Fruit fly (Drosophila melanogaster) whole organism, embryonic: ENCODE data around the gene CG43064.

Experiments used
- Atf6 ChIP-seq: fragments of 200-800 bp; sonication (Bioruptor generic); IDR thresholded peaks from 2 replicates; pipeline ENCODE4 v1.3.6; 2022; ENCODE audit warnings: missing biosample characterization, missing genetic modification characterization
- Blimp-1 ChIP-seq: fragments of 200-800 bp; sonication (Bioruptor generic); optimal IDR thresholded peaks from 3 replicates; lab custom pipeline; 2018; ENCODE audit warnings: missing biosample characterization, missing genetic modification characterization, mild to moderate bottlenecking, moderate library complexity, missing genetic modification reagents
- CG12391 ChIP-seq: fragments of 200-800 bp; sonication (Bioruptor generic); optimal IDR thresholded peaks from 3 replicates; lab custom pipeline; 2018; ENCODE audit warnings: missing biosample characterization, mild to moderate bottlenecking, missing genetic modification characterization, moderate library complexity
- CG13287 ChIP-seq: fragments of 200-800 bp; sonication (Bioruptor generic); IDR thresholded peaks from 2 replicates; pipeline ENCODE4 v1.3.6; 2022; ENCODE audit warnings: missing biosample characterization, missing genetic modification characterization; ENCODE audit not compliant: partially characterized antibody
- CG13775 ChIP-seq: fragments of 200-800 bp; sonication (Bioruptor generic); optimal IDR thresholded peaks from 3 replicates; lab custom pipeline; 2017; ENCODE audit warnings: missing biosample characterization, mild to moderate bottlenecking, missing genetic modification characterization
- CG15479 ChIP-seq: fragments of 200-800 bp; sonication (Bioruptor generic); optimal IDR thresholded peaks from 3 replicates; lab custom pipeline; 2019; ENCODE audit warnings: missing biosample characterization, mild to moderate bottlenecking, missing genetic modification characterization, moderate library complexity
- CG16815 ChIP-seq: fragments of 200-800 bp; sonication (Bioruptor generic); optimal IDR thresholded peaks from 3 replicates; lab custom pipeline; 2017; ENCODE audit warnings: missing biosample characterization, mild to moderate bottlenecking, missing genetic modification characterization
- CG17186 ChIP-seq: fragments of 200-800 bp; sonication (Bioruptor generic); optimal IDR thresholded peaks from 3 replicates; lab custom pipeline; 2017; ENCODE audit warnings: missing biosample characterization, missing genetic modification reagents, missing genetic modification characterization
- CG17802 ChIP-seq: fragments of 200-800 bp; sonication (Bioruptor generic); optimal IDR thresholded peaks from 2 replicates; lab custom pipeline; 2018; ENCODE audit warnings: missing biosample characterization, mild to moderate bottlenecking, missing genetic modification characterization, moderate library complexity
- CG2202 ChIP-seq: fragments of 200-800 bp; sonication (Bioruptor generic); optimal IDR thresholded peaks from 2 replicates; lab custom pipeline; 2018; ENCODE audit warnings: missing biosample characterization, mild to moderate bottlenecking, missing genetic modification characterization
- CG2712 ChIP-seq: fragments of 200-800 bp; optimal IDR thresholded peaks from 3 replicates; lab custom pipeline; 2019; ENCODE audit warnings: missing biosample characterization, mild to moderate bottlenecking, missing genetic modification characterization, moderate library complexity
- CG34224 ChIP-seq: fragments of 200-800 bp; sonication (Bioruptor generic); IDR thresholded peaks from 3 replicates; pipeline ENCODE4 v1.3.6; 2022; ENCODE audit warnings: missing biosample characterization, missing genetic modification characterization; ENCODE audit not compliant: partially characterized antibody
- CG34376 ChIP-seq: fragments of 200-800 bp; sonication (Bioruptor generic); optimal IDR thresholded peaks from 2 replicates; lab custom pipeline; 2018; ENCODE audit warnings: missing biosample characterization, mild to moderate bottlenecking, missing genetic modification characterization
- CG3847 ChIP-seq: fragments of 200-800 bp; sonication (Bioruptor generic); IDR thresholded peaks from 2 replicates; pipeline ENCODE4 v1.3.6; 2022; ENCODE audit warnings: missing biosample characterization, missing genetic modification characterization
- CG43689 ChIP-seq: fragments of 200-800 bp; sonication (Bioruptor generic); IDR thresholded peaks from 2 replicates; pipeline ENCODE4 v1.3.6; 2022; ENCODE audit warnings: missing biosample characterization, missing genetic modification characterization
- CG7556 ChIP-seq: fragments of 200-800 bp; sonication (Bioruptor generic); optimal IDR thresholded peaks from 2 replicates; lab custom pipeline; 2017; ENCODE audit warnings: missing biosample characterization, mild to moderate bottlenecking, missing genetic modification characterization
- D19A ChIP-seq: fragments of 200-800 bp; optimal IDR thresholded peaks from 3 replicates; lab custom pipeline; 2019; ENCODE audit warnings: missing biosample characterization, mild to moderate bottlenecking, missing genetic modification characterization, moderate library complexity
- Dref ChIP-seq: fragments of 200-800 bp; sonication (Bioruptor generic); IDR thresholded peaks from 2 replicates; pipeline ENCODE4 v1.3.6; 2022; ENCODE audit warnings: missing biosample characterization, missing genetic modification characterization
- ERR ChIP-seq: fragments of 200-800 bp; sonication (Bioruptor generic); optimal IDR thresholded peaks from 2 replicates; lab custom pipeline; 2016; ENCODE audit warnings: missing biosample characterization, missing genetic modification characterization
- Fer3 ChIP-seq: fragments of 200-800 bp; sonication (Bioruptor generic); optimal IDR thresholded peaks from 2 replicates; lab custom pipeline; 2018; ENCODE audit warnings: missing biosample characterization, mild to moderate bottlenecking, missing genetic modification characterization, moderate library complexity
- H15 ChIP-seq: fragments of 200-800 bp; sonication (Bioruptor generic); IDR thresholded peaks from 3 replicates; pipeline ENCODE4 v1.3.6; 2022; ENCODE audit warnings: missing biosample characterization, missing genetic modification characterization
- HLH4C ChIP-seq: fragments of 200-800 bp; sonication (Bioruptor generic); IDR thresholded peaks from 3 replicates; pipeline ENCODE4 v1.3.6; 2022; ENCODE audit warnings: missing biosample characterization, missing genetic modification characterization; ENCODE audit not compliant: partially characterized antibody
- Jarid2 ChIP-seq: fragments of 200-800 bp; sonication (Bioruptor generic); optimal IDR thresholded peaks from 3 replicates; lab custom pipeline; 2017; ENCODE audit warnings: mild to moderate bottlenecking, missing biosample characterization, missing genetic modification reagents, missing genetic modification characterization
- Myb ChIP-seq: fragments of 200-800 bp; sonication (Bioruptor generic); optimal IDR thresholded peaks from 2 replicates; lab custom pipeline; 2016; ENCODE audit warnings: missing biosample characterization, missing genetic modification characterization
- NFAT ChIP-seq: fragments of 200-800 bp; sonication (Bioruptor generic); IDR thresholded peaks from 2 replicates; pipeline ENCODE4 v1.3.6; 2022; ENCODE audit warnings: missing biosample characterization, missing genetic modification characterization
- Ravus ChIP-seq: fragments of 200-800 bp; sonication (Bioruptor generic); IDR thresholded peaks from 2 replicates; pipeline ENCODE4 v1.3.6; 2022; ENCODE audit warnings: missing biosample characterization, missing genetic modification characterization
- Rx ChIP-seq: fragments of 200-800 bp; sonication (Bioruptor generic); IDR thresholded peaks from 2 replicates; pipeline ENCODE4 v1.3.6; 2022; ENCODE audit warnings: missing biosample characterization, missing genetic modification characterization
- Side ChIP-seq: fragments of 200-800 bp; sonication (Bioruptor generic); optimal IDR thresholded peaks from 2 replicates; lab custom pipeline; 2016; ENCODE audit warnings: missing biosample characterization, missing genetic modification characterization
- Spps ChIP-seq: fragments of 200-800 bp; sonication (Bioruptor generic); optimal IDR thresholded peaks from 2 replicates; lab custom pipeline; 2018; ENCODE audit warnings: missing biosample characterization, mild to moderate bottlenecking, missing genetic modification characterization
- Sry-β ChIP-seq: fragments of 200-800 bp; sonication (Bioruptor generic); optimal IDR thresholded peaks from 2 replicates; lab custom pipeline; 2018; ENCODE audit warnings: missing biosample characterization, mild to moderate bottlenecking, missing genetic modification characterization, moderate library complexity
- Taf1 ChIP-seq: fragments of 200-800 bp; sonication (Bioruptor generic); IDR thresholded peaks from 2 replicates; pipeline ENCODE4 v1.3.6; 2022; ENCODE audit warnings: missing biosample characterization, missing genetic modification characterization
- ase ChIP-seq: fragments of 200-800 bp; sonication (Bioruptor generic); IDR thresholded peaks from 3 replicates; pipeline ENCODE4 v1.3.6; 2022; ENCODE audit warnings: missing biosample characterization, missing genetic modification characterization
- btn ChIP-seq: fragments of 200-800 bp; sonication (Bioruptor generic); optimal IDR thresholded peaks from 2 replicates; lab custom pipeline; 2016; ENCODE audit warnings: missing biosample characterization, missing genetic modification characterization
- caup ChIP-seq: fragments of 200-800 bp; sonication (Bioruptor generic); optimal IDR thresholded peaks from 3 replicates; lab custom pipeline; 2017; ENCODE audit warnings: missing biosample characterization, mild to moderate bottlenecking, missing genetic modification characterization, moderate library complexity; ENCODE audit not compliant: severe bottlenecking
- crc ChIP-seq: fragments of 200-800 bp; sonication (Bioruptor generic); optimal IDR thresholded peaks from 2 replicates; lab custom pipeline; 2016; ENCODE audit warnings: missing biosample characterization, missing genetic modification characterization
- danr ChIP-seq: fragments of 200-800 bp; sonication (Bioruptor generic); IDR thresholded peaks from 2 replicates; pipeline ENCODE4 v1.3.6; 2022; ENCODE audit warnings: missing biosample characterization, missing genetic modification characterization
- en ChIP-seq: fragments of 200-800 bp; sonication (Bioruptor generic); optimal IDR thresholded peaks from 2 replicates; lab custom pipeline; 2016; ENCODE audit warnings: missing biosample characterization, missing genetic modification characterization
- ewg ChIP-seq: fragments of 200-800 bp; sonication (Bioruptor generic); optimal IDR thresholded peaks from 3 replicates; lab custom pipeline; 2017; ENCODE audit warnings: mild to moderate bottlenecking, missing biosample characterization, missing genetic modification reagents, missing genetic modification characterization
- fu2 ChIP-seq: fragments of 200-800 bp; sonication (Bioruptor generic); optimal IDR thresholded peaks from 2 replicates; lab custom pipeline; 2016; ENCODE audit warnings: missing biosample characterization, missing genetic modification characterization
- gcm2 ChIP-seq: fragments of 200-800 bp; sonication (Bioruptor generic); optimal IDR thresholded peaks from 2 replicates; lab custom pipeline; 2016; ENCODE audit warnings: missing biosample characterization, missing genetic modification characterization
- hb ChIP-seq: fragments of 200-800 bp; sonication (Bioruptor generic); IDR thresholded peaks from 3 replicates; pipeline ENCODE4 v1.3.6; 2022; ENCODE audit warnings: missing biosample characterization, missing genetic modification characterization; ENCODE audit not compliant: partially characterized antibody
- otp ChIP-seq: fragments of 200-800 bp; sonication (Bioruptor generic); IDR thresholded peaks from 3 replicates; pipeline ENCODE4, ENCODE4 v1.3.6; 2022; ENCODE audit warnings: missing biosample characterization, missing genetic modification characterization
- prd ChIP-seq, 3 experiments: fragments of >200 bp in 2 of 3; fragments of 200-800 bp in 1 of 3; sonication (Bioruptor generic) in 1 of 3; optimal IDR thresholded peaks in 2 of 3; IDR thresholded peaks in 1 of 3; 2 replicates in 2 of 3; 3 replicates in 1 of 3; pipeline versions ENCODE4 v1.3.6 to Lab custom; 2017 to 2022; ENCODE audit warnings: missing biosample characterization in 1 of 3, missing genetic modification characterization in 1 of 3
- sd ChIP-seq: fragments of 200-800 bp; sonication (Bioruptor generic); optimal IDR thresholded peaks from 3 replicates; lab custom pipeline; 2018; ENCODE audit warnings: missing biosample characterization, mild to moderate bottlenecking, missing genetic modification characterization, moderate library complexity
- sob ChIP-seq: fragments of 200-800 bp; sonication (Bioruptor generic); IDR thresholded peaks from 2 replicates; pipeline ENCODE4 v1.3.6; 2022; ENCODE audit warnings: missing biosample characterization, missing genetic modification characterization
- sug ChIP-seq: fragments of 200-800 bp; optimal IDR thresholded peaks from 2 replicates; lab custom pipeline; 2019; ENCODE audit warnings: missing biosample characterization, mild to moderate bottlenecking, missing genetic modification characterization, moderate library complexity
- tx ChIP-seq: fragments of 200-800 bp; sonication (Bioruptor generic); optimal IDR thresholded peaks from 2 replicates; lab custom pipeline; 2016; ENCODE audit warnings: missing biosample characterization, missing genetic modification characterization
- zen ChIP-seq: fragments of 200-800 bp; sonication (Bioruptor generic); optimal IDR thresholded peaks from 3 replicates; lab custom pipeline; 2018; ENCODE audit warnings: missing biosample characterization, mild to moderate bottlenecking, missing genetic modification characterization, moderate library complexity

CG43064 gene

DNA sequence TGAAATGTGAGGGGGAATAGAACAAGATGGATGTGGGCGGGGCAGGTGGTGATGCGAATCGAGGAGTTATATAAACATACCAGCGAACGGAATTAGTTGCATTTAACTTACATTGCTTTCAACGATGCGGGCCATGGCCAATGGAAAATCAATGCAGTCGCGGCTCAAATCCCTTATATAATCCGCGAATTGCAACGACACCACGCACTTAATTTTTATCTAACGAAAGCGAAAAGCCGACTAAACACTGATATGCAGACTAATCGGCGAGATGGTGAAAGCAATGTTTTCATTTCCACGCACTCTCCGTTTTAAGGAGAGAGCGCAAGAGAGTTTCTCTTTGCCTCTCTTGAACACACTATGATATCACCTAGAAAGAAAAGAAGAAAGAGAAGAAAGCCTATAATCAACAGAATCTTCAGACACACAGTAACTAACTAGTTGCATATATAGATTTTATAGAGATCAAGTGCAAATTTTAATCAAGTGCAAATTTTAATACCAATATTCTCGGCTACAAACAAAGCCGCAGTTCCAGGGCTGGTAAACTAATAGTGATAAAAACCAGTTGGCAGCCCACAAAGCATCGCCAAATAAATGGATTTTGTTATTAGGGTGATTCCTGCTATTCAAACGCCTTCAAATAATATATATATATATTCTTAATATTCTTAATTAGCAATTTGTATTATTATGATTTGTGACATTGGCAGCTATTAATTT lies 14.6 kb downstream of the CG43064 start, which contains the start of the genes CG11597 and CG5946 (continued):
- TF ChIP-seq CG16815 (GFP tag; lab: Kevin White, UChicago) (no peak), HLH4C (GFP tag; lab: Robert Waterston, UW) (no peak), Jarid2 (GFP tag; lab: Kevin White, UChicago) (peak; percentile 35), CG34224 (GFP tag; lab: Robert Waterston, UW) (no peak), zen (tag; lab: Kevin White, UChicago) (no peak), fu2 (no peak), CG3847 (GFP tag; lab: Robert Waterston, UW) (peak; percentile 49), en (GFP tag; lab: Kevin White, UChicago) (no peak), CG13287 (GFP tag; lab: Robert Waterston, UW) (peak; percentile 32), CG13775 (GFP tag; lab: Kevin White, UChicago) (no peak), Blimp-1 (peak; percentile 76), btn (GFP tag; lab: Kevin White, UChicago) (no peak), CG2202 (no peak), caup (GFP tag; lab: Kevin White, UChicago) (no peak), Dref (GFP tag; lab: Robert Waterston, UW) (peak; percentile 51), Atf6 (GFP tag; lab: Robert Waterston, UW) (no peak), Sry-β (no peak), sd (peak; percentile 4), CG43689 (no peak), ase (no peak), D19A (no peak), crc (no peak), ewg (peak; percentile 0), CG34376 (GFP tag; lab: Kevin White, UChicago) (peak; percentile 6)

DNA sequence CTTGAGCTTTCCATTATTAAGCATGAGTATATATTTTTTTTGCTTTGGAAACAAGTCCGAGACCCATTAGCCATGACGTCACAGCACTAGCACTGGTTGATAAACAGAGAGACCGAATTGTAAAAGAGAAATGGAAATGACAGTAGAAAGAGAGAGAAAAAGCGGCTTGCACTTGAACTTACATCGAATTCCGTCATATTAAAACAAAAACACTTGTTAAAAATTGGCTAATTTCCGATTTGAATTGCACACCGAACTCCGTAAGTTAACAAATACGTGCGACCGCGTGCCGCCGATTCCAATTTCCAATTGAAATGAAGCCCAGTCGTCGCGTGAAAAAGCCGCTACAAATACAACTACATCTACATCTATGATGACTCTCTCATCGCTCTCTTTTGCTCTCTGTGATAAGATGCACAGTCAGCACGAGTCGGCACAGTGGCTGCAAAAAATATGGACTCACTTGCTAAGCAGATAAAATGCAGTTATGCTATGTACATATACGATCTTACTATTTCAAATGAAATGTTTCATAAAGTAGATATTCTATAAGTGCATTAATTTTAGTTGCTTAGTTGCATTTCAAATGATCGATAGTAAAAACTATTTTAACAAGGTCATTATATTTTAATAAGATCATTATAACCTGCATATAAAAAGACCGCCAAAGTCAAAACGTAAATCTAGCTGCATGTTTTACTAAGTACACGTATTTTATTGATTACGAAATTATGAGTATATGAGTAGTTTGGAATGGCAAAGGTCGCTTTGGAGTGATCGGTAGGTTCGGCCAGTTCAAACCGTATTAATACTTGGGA lies 16.7 kb downstream of the CG43064 start:
- TF ChIP-seq Ravus (GFP tag; lab: Robert Waterston, UW) (no peak), Side (GFP tag; lab: Kevin White, UChicago) (peak; percentile 44), danr (GFP tag; lab: Robert Waterston, UW) (no peak), CG17186 (GFP tag; lab: Kevin White, UChicago) (no peak), CG2712 (peak; percentile 39), Rx (GFP tag; lab: Robert Waterston, UW) (no peak), ERR (GFP tag; lab: Kevin White, UChicago) (peak; percentile 10), H15 (no peak), sob (GFP tag; lab: Robert Waterston, UW) (peak; percentile 63), Taf1 (GFP tag; lab: Robert Waterston, UW) (0 out of 2 replicates have a peak, but pooled peaks have one; percentile 18), Myb (no peak), otp (GFP tag; lab: Robert Waterston, UW) (no peak), CG15479 (no peak), Fer3 (tag; lab: Kevin White, UChicago) (peak; percentile 55), prd (optimal IDR thresholded peaks at IDR 0.05; lab: Kevin White, UChicago) (no peak), prd (GFP tag; IDR thresholded peaks at IDR 0.05; lab: Robert Waterston, UW) (peak; percentile 51; the same call in 2 of the 3 replicates), tx (GFP tag; lab: Kevin White, UChicago) (peak; percentile 10), gcm2 (no peak), CG12391 (tag; lab: Kevin White, UChicago) (peak; percentile 51), hb (no peak), CG7556 (GFP tag; lab: Kevin White, UChicago) (peak; percentile 20), NFAT (GFP tag; lab: Robert Waterston, UW) (peak; percentile 56; the same call in 1 of the 2 replicates), sug (tag; lab: Kevin White, UChicago) (peak; percentile 51), CG17802 (no peak), Spps (tag; lab: Kevin White, UChicago) (no peak)
